Fruit fly (Drosophila melanogaster) whole organism: ENCODE measurements around the gene rho-6.

ENCODE experiments used
- CG8478 ChIP-seq: fragments of >200 bp; optimal IDR thresholded peaks from 2 replicates; lab custom pipeline; 2018; ENCODE audit warnings: inconsistent platforms
- Dll ChIP-seq: fragments of >200 bp; optimal IDR thresholded peaks from 2 replicates; lab custom pipeline; 2017
- EcR ChIP-seq, 2 experiments: fragments of >200 bp; optimal IDR thresholded peaks; 2 replicates each; lab custom pipeline; 2017; ENCODE audit warnings: missing biosample characterization in 2 of 2, missing genetic modification characterization in 2 of 2, missing genetic modification reagents in 2 of 2
- pan ChIP-seq: fragments of >200 bp; optimal IDR thresholded peaks from 2 replicates; lab custom pipeline; 2017
- psq ChIP-seq: fragments of >200 bp; optimal IDR thresholded peaks from 2 replicates; lab custom pipeline; 2017
- usp ChIP-seq: fragments of >200 bp; optimal IDR thresholded peaks from 2 replicates; lab custom pipeline; 2017; ENCODE audit warnings: missing biosample characterization, missing genetic modification characterization, mixed read lengths

The rho-6 gene

DNA sequence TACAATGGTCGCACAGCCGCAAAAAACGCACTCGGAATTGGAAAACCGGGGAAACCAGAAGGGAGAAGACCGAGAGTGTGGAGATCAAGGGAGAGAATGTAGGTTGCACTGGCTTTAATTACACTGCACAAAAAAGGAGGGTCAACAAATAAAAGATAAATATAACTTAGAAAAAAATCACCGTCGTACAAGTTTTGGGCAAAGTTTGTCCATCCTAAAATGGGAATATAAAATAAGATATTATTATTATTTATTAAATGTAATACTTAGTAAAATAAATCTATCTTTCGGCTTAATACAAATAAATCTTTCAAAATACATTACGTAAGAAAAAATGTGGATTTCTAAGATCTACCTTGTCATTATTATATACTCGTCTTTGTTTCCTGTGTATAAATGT is 17.4 kb downstream of the rho-6 start:
- TF ChIP-seq EcR (GFP tag; optimal IDR thresholded peaks at IDR 0.05; lab: Kevin White, UChicago): no peak
- no peak for TF ChIP-seq pan (lab: Kevin White, UChicago)
- TF ChIP-seq CG8478: no peak
- no peak for TF ChIP-seq usp (GFP tag; lab: Kevin White, UChicago)
- no peak for TF ChIP-seq psq (lab: Kevin White, UChicago)
- no peak for TF ChIP-seq Dll (lab: Kevin White, UChicago)

DNA sequence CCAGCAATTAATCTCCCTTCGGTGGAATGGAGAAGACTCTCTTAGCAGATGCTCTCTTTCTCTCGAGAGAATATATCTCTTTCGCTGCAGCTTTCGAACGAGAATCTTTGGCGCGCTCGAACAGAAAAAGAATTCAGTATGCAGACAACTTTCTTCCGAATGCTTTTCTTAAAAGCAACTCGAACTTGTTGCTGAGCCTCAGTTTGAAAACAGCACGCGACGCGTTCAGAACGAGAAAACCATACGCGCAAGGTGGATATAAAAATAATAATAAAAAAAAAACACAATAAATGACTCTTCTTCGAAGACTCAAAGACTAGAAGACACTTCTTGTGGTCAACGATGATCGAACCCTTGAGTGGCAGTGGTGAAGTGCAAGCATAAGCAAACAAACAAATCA is 19.1 kb downstream of the rho-6 start, which contains the start of gene CG17211:
CG17211 (plus strand) TSS at position 202 of the 400 bp plus-strand sequence.
- TF ChIP-seq CG8478 (no peak), EcR (GFP tag; optimal IDR thresholded peaks at IDR 0.05; lab: Kevin White, UChicago) (no peak), pan (lab: Kevin White, UChicago) (no peak), psq (lab: Kevin White, UChicago) (no peak), Dll (lab: Kevin White, UChicago) (no peak), usp (GFP tag; lab: Kevin White, UChicago) (no peak)

DNA sequence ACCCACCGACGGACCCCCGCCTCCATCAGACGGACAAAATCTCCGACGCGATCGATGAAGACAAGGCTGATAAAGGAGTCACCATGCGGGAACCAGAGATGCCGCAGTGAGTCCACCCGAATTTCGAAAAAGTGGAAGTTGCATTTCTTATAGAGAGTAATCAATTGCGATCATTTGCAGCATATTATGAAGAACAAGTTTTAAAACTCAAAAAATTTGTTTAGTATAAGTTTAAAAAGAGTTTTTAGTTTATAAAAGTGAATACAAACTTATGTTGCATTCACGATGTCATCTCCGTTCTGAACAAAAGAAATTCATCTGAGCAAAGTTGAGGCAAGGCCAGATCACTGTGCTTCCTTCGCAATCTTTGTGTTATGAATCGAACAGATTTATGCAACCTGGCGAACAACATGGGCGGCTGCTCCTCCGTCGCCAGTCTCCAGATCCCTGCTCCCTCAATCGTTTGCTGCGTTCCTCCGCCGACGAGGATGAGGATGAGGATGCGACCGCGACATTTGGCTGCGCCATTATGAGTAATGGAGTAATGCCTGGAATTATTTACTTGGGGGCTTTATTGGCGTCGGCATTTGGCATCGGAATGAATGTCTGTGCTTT is 20.2 kb downstream of the rho-6 start:
- TF ChIP-seq psq (lab: Kevin White, UChicago) (no peak), Dll (lab: Kevin White, UChicago) (no peak), CG8478 (no peak), pan (lab: Kevin White, UChicago) (no peak), EcR (GFP tag; optimal IDR thresholded peaks at IDR 0.05; lab: Kevin White, UChicago) (no peak), usp (GFP tag; lab: Kevin White, UChicago) (no peak)

DNA sequence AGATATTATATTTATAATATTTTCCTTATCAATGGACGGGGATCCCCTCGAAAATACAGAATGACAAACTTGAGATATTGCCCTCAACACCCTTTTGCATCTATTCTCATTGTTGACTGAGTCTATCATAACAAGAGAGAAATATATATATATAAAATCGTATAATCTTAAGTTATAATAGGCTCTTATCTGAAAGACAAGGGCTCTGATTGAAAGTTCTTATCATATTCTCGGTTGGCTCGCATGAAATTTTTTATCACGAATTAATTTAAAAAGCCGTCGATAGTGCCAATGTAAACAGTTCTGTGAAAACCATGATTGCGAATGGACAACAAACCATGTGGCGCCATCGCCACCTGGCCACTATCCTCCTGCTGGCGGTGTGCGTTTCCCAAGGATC is 22.4 kb downstream of the rho-6 start, which contains the start of gene Phae2:
Phae2 (plus strand) TSS at position 301 of the 400 bp plus-strand sequence.
- TF ChIP-seq psq (lab: Kevin White, UChicago): no peak
- TF ChIP-seq EcR (GFP tag; optimal IDR thresholded peaks at IDR 0.05; lab: Kevin White, UChicago): no peak
- no peak for TF ChIP-seq Dll (lab: Kevin White, UChicago)
- TF ChIP-seq pan (lab: Kevin White, UChicago): no peak
- TF ChIP-seq CG8478: no peak
- TF ChIP-seq usp (GFP tag; lab: Kevin White, UChicago): no peak

DNA sequence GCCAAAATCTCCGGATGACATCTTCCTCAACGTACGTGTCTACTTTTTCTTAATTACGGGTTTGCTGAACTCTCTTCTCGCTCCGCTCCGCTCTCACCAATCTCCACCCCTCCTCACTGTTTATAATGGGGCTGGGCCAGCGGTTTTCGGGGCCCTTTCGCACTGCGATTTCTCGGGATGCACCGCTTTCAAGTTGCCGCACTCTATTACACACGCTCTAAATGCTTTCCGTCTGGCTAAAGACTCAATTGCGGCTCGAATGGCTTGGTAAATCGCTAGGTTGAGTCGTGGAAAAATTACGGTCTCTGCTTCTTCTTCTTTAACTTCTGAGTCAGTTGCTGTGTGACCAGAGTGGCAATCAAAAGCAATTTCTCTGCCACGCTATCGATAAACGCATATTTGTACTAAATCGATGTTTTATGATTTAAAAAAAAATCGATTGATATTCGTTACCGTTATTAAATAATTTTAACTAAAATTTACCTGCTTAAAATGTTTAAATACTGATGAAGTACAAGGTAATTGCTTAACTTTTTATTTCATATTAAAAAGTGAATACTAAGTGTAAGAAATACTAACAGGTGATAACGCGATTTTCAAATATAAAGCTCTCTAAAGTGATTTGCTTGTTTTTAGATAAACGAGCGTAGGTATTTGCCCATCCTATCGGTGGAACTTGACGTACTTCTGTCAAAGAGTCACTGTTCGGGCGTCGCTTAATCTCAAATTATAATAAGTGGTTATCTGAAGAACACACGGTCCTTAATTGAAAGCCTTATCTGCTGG is 24.2 kb downstream of the rho-6 start, which contains the start of the genes Rab6 and Phae1:
Rab6 (minus strand) TSS at position 338 of the 786 bp plus-strand sequence.
Phae1 (plus strand) TSS at position 639 of the 786 bp plus-strand sequence.
- TF ChIP-seq psq (lab: Kevin White, UChicago) (no peak), usp (GFP tag; lab: Kevin White, UChicago) (no peak), Dll (lab: Kevin White, UChicago) (peak; percentile 68)

DNA sequence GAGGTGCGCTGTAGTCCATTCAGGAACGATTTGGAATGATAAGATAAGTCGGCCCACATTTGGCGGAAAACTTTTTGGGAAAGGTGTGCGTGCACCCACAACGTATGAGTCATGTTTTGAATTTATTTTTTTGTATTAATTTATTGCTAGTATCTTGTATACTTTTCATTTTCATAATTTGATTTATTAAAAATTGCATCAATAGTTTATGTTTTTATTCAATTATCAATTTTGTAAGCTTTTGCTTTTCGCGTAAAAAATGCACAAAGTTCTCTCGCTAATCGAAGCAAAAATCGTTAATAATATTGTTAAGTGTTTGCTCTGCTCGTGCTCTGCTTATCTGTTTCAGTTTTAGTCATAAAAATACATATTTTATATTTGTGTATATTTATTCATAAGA is 26.1 kb downstream of the rho-6 start:
- TF ChIP-seq CG8478 (no peak), psq (lab: Kevin White, UChicago) (no peak), pan (lab: Kevin White, UChicago) (no peak), Dll (lab: Kevin White, UChicago) (no peak)

DNA sequence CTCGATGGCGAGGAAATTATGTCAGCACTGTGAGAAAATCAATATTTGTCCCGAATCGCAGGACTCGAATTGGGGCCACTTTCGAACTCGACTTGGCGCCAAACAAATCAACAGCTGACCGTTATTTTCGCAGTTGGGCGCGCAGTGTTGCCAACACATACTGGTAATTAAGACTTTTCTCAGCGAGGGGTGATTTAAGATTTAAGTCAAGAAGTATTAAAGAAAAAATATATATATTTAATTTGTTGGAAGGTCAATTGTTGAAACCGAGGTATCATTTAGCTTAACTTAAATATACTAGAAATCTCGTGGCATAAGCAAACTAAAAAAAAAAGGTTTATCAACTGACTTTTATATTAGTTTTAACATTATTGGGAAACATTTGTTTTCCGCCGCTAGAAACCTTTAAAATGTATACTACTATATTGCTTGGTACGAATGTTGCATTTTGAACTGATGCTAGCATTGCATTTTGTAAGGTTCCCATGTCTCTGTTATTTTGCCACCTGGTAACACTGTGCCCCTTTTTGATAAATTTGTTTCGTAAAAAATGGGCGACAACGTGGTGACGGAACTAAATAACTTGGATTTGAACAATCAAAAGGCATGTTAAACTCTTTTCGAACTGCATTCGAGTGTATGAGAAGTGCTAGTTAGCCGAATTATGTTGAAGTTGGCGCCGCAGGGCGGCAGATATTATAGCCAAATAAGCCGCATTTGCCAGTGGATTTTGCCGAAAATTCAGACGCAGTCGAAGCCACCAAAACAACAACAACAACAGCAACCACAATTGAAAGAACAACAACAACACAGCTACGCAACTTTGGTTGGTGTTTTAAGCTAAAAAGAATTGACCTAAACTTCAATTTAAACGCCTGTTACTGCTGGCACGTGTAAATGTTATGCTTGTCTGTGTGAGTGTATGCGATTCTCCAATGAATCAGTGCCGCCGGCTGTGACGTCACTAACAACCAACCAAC is 29.7 kb downstream of the rho-6 start, which contains the start of the genes Patsas and ThrRS:
Patsas (minus strand) TSS at position 55 of the 980 bp plus-strand sequence.
ThrRS (plus strand) TSS at position 521 of the 980 bp plus-strand sequence.
- TF ChIP-seq Dll (lab: Kevin White, UChicago) (no peak), psq (lab: Kevin White, UChicago) (no peak), usp (GFP tag; lab: Kevin White, UChicago) (no peak), pan (lab: Kevin White, UChicago) (no peak), EcR (GFP tag; optimal IDR thresholded peaks at IDR 0.05; lab: Kevin White, UChicago) (no peak), CG8478 (no peak)

DNA sequence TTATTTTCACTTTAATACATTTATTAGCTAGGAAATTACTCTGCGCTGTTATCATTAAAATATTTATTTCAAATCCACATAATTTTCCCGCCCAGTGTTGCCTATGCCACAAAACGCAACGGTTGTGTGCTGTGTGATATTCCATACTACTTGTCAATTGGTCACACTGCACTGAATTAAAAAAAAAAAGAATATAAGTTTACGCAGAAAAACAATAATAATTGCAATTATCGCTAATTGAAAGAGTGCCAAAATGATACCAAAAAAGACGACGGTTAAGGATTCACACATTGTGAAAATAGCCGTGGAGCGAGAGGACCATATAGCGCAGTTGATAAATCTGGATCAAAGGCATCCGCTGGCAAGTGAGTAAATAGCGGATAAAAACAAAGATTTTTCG is 35.5 kb downstream of the rho-6 start, which contains the start of gene Ced-12:
Ced-12 (plus strand) TSS at position 141 of the 400 bp plus-strand sequence.
- TF ChIP-seq pan (lab: Kevin White, UChicago) (no peak), CG8478 (no peak), EcR (GFP tag; optimal IDR thresholded peaks at IDR 0.05; lab: Kevin White, UChicago) (no peak), usp (GFP tag; lab: Kevin White, UChicago) (no peak), psq (lab: Kevin White, UChicago) (no peak), Dll (lab: Kevin White, UChicago) (no peak)

DNA sequence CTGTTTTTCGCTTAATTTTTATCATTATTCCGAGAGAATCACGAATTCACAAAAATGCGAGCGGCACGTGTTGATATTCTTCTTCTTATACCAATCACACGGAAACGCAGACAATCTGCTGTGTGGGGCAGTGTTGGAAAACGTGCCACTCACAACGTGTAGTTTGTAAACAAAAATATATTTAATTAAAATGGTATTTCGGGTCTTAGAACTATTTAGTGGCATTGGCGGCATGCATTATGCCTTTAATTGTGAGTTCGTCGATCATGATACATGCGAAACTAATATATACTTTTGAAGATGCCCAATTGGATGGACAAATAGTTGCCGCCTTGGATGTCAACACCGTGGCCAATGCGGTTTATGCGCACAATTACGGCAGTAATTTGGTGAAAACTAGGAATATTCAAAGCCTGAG is 36.8 kb downstream of the rho-6 start, which contains the start of the genes CG6712 and Mt2:
CG6712 (minus strand) TSS at position 116 of the 418 bp plus-strand sequence.
Mt2 (plus strand) TSS at position 130 of the 418 bp plus-strand sequence.
- no peak for TF ChIP-seq Dll (lab: Kevin White, UChicago)
- TF ChIP-seq usp (GFP tag; lab: Kevin White, UChicago): no peak
- no peak for TF ChIP-seq CG8478
- TF ChIP-seq pan (lab: Kevin White, UChicago): no peak
- TF ChIP-seq EcR (GFP tag; optimal IDR thresholded peaks at IDR 0.05; lab: Kevin White, UChicago): no peak
- no peak for TF ChIP-seq psq (lab: Kevin White, UChicago)

DNA sequence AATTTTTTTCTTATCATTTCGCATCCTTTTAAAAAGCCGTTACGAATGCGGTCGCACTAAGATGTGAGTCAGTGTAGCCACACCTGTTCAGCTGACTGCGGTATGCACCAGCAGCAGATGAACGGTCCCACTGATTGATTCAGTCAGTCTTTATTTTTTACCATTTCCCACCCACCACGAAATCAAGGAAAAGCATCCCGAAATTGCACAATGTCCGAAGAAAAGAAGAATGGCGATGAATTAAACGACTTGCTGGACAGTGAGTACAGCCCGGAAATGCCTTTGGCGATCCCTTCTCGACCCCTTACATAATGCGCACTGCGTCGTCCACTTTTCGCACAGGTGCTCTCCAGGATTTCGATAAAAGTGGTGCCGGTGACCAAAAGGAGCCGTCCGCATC is 39.6 kb downstream of the rho-6 start:
- TF ChIP-seq usp (GFP tag; lab: Kevin White, UChicago) (no peak), Dll (lab: Kevin White, UChicago) (no peak), psq (lab: Kevin White, UChicago) (no peak), CG8478 (no peak), EcR (GFP tag; optimal IDR thresholded peaks at IDR 0.05; lab: Kevin White, UChicago) (no peak), pan (lab: Kevin White, UChicago) (no peak)
